Fruit fly (Drosophila melanogaster) whole organism, embryonic: Measurements from ENCODE around the gene Pp2A-29B.
A peak's percentile ranks its signal among the peaks of the same experiment; 100 is the strongest.

Experiments used
- Antp ChIP-seq: fragments of 200-800 bp; sonication (Bioruptor generic); optimal IDR thresholded peaks from 3 replicates; lab custom pipeline; 2016; ENCODE audit warnings: missing biosample characterization, missing genetic modification characterization
- Bdp1 ChIP-seq: fragments of 200-800 bp; sonication (Bioruptor generic); optimal IDR thresholded peaks from 3 replicates; lab custom pipeline; 2016; ENCODE audit warnings: missing biosample characterization, missing genetic modification characterization
- CG10147 ChIP-seq: fragments of 200-800 bp; sonication (Bioruptor generic); optimal IDR thresholded peaks from 2 replicates; lab custom pipeline; 2019; ENCODE audit warnings: missing biosample characterization, mild to moderate bottlenecking, missing genetic modification characterization, moderate library complexity
- CG10366 ChIP-seq: fragments of 200-800 bp; sonication (Bioruptor generic); IDR thresholded peaks from 2 replicates; pipeline ENCODE4 v1.3.6; 2022; ENCODE audit warnings: missing biosample characterization, missing genetic modification characterization
- CG10462 ChIP-seq: fragments of 200-800 bp; sonication (Bioruptor generic); optimal IDR thresholded peaks from 2 replicates; lab custom pipeline; 2016; ENCODE audit warnings: missing biosample characterization, missing genetic modification characterization
- CG10543 ChIP-seq: fragments of 200-800 bp; sonication (Bioruptor generic); optimal IDR thresholded peaks from 3 replicates; lab custom pipeline; 2017; ENCODE audit warnings: missing biosample characterization, mild to moderate bottlenecking, missing genetic modification characterization, moderate library complexity
- CG11247 ChIP-seq: fragments of 200-800 bp; sonication (Bioruptor generic); IDR thresholded peaks from 2 replicates; pipeline ENCODE4 v1.3.6; 2022; ENCODE audit warnings: missing biosample characterization, missing genetic modification characterization
- CG11695 ChIP-seq: fragments of 200-800 bp; sonication (Bioruptor generic); IDR thresholded peaks from 3 replicates; pipeline ENCODE4 v1.3.6; 2022; ENCODE audit warnings: missing biosample characterization, missing genetic modification characterization
- CG12236 ChIP-seq: fragments of 200-800 bp; sonication (Bioruptor generic); optimal IDR thresholded peaks from 2 replicates; lab custom pipeline; 2016; ENCODE audit warnings: missing biosample characterization, missing genetic modification characterization
- CG12769 ChIP-seq: fragments of 200-800 bp; sonication (Bioruptor generic); optimal IDR thresholded peaks from 2 replicates; lab custom pipeline; 2019; ENCODE audit warnings: missing biosample characterization, mild to moderate bottlenecking, missing genetic modification characterization, moderate library complexity
- CG13775 ChIP-seq: fragments of 200-800 bp; sonication (Bioruptor generic); optimal IDR thresholded peaks from 3 replicates; lab custom pipeline; 2017; ENCODE audit warnings: missing biosample characterization, mild to moderate bottlenecking, missing genetic modification characterization
- CG13894 ChIP-seq: fragments of 200-800 bp; sonication (Bioruptor generic); optimal IDR thresholded peaks from 3 replicates; lab custom pipeline; 2018; ENCODE audit warnings: missing biosample characterization, mild to moderate bottlenecking, missing genetic modification characterization, moderate library complexity
- CG14014 ChIP-seq: fragments of 200-800 bp; sonication (Bioruptor generic); IDR thresholded peaks from 2 replicates; pipeline ENCODE4 v1.3.6; 2022; ENCODE audit warnings: missing biosample characterization, missing genetic modification characterization
- CG14667 ChIP-seq: fragments of 200-800 bp; sonication (Bioruptor generic); IDR thresholded peaks from 2 replicates; pipeline ENCODE4 v1.3.6; 2022; ENCODE audit warnings: missing biosample characterization, missing genetic modification characterization
- CG17328 ChIP-seq: fragments of 200-800 bp; sonication (Bioruptor generic); IDR thresholded peaks from 2 replicates; pipeline ENCODE4 v1.3.6; 2022; ENCODE audit warnings: missing biosample characterization, missing genetic modification characterization
- CG2202 ChIP-seq: fragments of 200-800 bp; sonication (Bioruptor generic); optimal IDR thresholded peaks from 2 replicates; lab custom pipeline; 2018; ENCODE audit warnings: missing biosample characterization, mild to moderate bottlenecking, missing genetic modification characterization
- CG3281 ChIP-seq: fragments of 200-800 bp; sonication (Bioruptor generic); optimal IDR thresholded peaks from 3 replicates; lab custom pipeline; 2017; ENCODE audit warnings: missing biosample characterization, mild to moderate bottlenecking, missing genetic modification characterization
- CG3838 ChIP-seq: fragments of 200-800 bp; sonication (Bioruptor generic); optimal IDR thresholded peaks from 3 replicates; lab custom pipeline; 2016; ENCODE audit warnings: missing biosample characterization, missing genetic modification characterization
- CG5180 ChIP-seq: fragments of 200-800 bp; sonication (Bioruptor generic); optimal IDR thresholded peaks from 3 replicates; lab custom pipeline; 2017; ENCODE audit warnings: missing biosample characterization, missing genetic modification characterization, mild to moderate bottlenecking, moderate library complexity, missing genetic modification reagents
- CG7271 ChIP-seq: fragments of 200-800 bp; sonication (Bioruptor generic); optimal IDR thresholded peaks from 2 replicates; lab custom pipeline; 2018; ENCODE audit warnings: missing biosample characterization, mild to moderate bottlenecking, missing genetic modification characterization, moderate library complexity
- CG8388 ChIP-seq: fragments of 200-800 bp; sonication (Bioruptor generic); optimal IDR thresholded peaks from 2 replicates; lab custom pipeline; 2019; ENCODE audit warnings: missing biosample characterization, mild to moderate bottlenecking, missing genetic modification characterization, moderate library complexity
- Dbx ChIP-seq: fragments of 200-800 bp; sonication (Bioruptor generic); IDR thresholded peaks from 3 replicates; pipeline ENCODE4 v1.3.6; 2022; ENCODE audit warnings: missing biosample characterization, missing genetic modification characterization
- Doc3 ChIP-seq: fragments of 200-800 bp; sonication (Bioruptor generic); IDR thresholded peaks from 3 replicates; pipeline ENCODE4 v1.3.6; 2022; ENCODE audit warnings: missing biosample characterization, missing genetic modification characterization; ENCODE audit not compliant: partially characterized antibody
- Hr3 ChIP-seq: fragments of 200-800 bp; sonication (Bioruptor generic); optimal IDR thresholded peaks from 3 replicates; lab custom pipeline; 2016; ENCODE audit warnings: missing biosample characterization, missing genetic modification characterization
- Hr78 ChIP-seq, 2 experiments: fragments of 200-800 bp in 1 of 2; fragments of >200 bp in 1 of 2; sonication (Bioruptor generic) in 1 of 2; optimal IDR thresholded peaks; 2 replicates each; lab custom pipeline; 2017 to 2019; ENCODE audit warnings: missing biosample characterization in 2 of 2, missing genetic modification characterization in 2 of 2, mild to moderate bottlenecking in 1 of 2, moderate library complexity in 1 of 2
- Lim3 ChIP-seq: fragments of 200-800 bp; sonication (Bioruptor generic); IDR thresholded peaks from 2 replicates; pipeline ENCODE4 v1.3.6; 2022; ENCODE audit warnings: missing biosample characterization, missing genetic modification characterization
- Mes4 ChIP-seq: fragments of 200-800 bp; sonication (Bioruptor generic); optimal IDR thresholded peaks from 2 replicates; lab custom pipeline; 2016; ENCODE audit warnings: missing biosample characterization, missing genetic modification characterization
- Neu2 ChIP-seq: fragments of 200-800 bp; sonication (Bioruptor generic); optimal IDR thresholded peaks from 3 replicates; lab custom pipeline; 2016; ENCODE audit warnings: missing biosample characterization, missing genetic modification characterization, borderline replicate concordance
- Optix ChIP-seq: fragments of 200-800 bp; sonication (Bioruptor generic); IDR thresholded peaks from 3 replicates; pipeline ENCODE4 v1.3.6; 2022; ENCODE audit warnings: missing biosample characterization, missing genetic modification characterization
- Six4 ChIP-seq: fragments of 200-800 bp; sonication (Bioruptor generic); optimal IDR thresholded peaks from 2 replicates; lab custom pipeline; 2016; ENCODE audit warnings: missing biosample characterization, missing genetic modification characterization
- Tbp ChIP-seq: fragments of >200 bp; optimal IDR thresholded peaks from 2 replicates; lab custom pipeline; 2018; ENCODE audit warnings: missing biosample characterization, missing genetic modification characterization
- Xbp1 ChIP-seq: fragments of 200-800 bp; sonication (Bioruptor generic); optimal IDR thresholded peaks from 3 replicates; lab custom pipeline; 2016; ENCODE audit warnings: missing biosample characterization, mild to moderate bottlenecking, missing genetic modification characterization
- Xrp1 ChIP-seq: fragments of 200-800 bp; sonication (Bioruptor generic); IDR thresholded peaks from 2 replicates; pipeline ENCODE4 v1.3.6; 2022; ENCODE audit warnings: missing biosample characterization, missing genetic modification characterization
- bab2 ChIP-seq: fragments of 200-800 bp; sonication (Bioruptor generic); optimal IDR thresholded peaks from 2 replicates; lab custom pipeline; 2016; ENCODE audit warnings: missing biosample characterization, missing genetic modification characterization
- da ChIP-seq: fragments of 200-800 bp; sonication (Bioruptor generic); optimal IDR thresholded peaks from 2 replicates; lab custom pipeline; 2016; ENCODE audit warnings: missing biosample characterization, missing genetic modification characterization
- disco-r ChIP-seq: fragments of 200-800 bp; sonication (Bioruptor generic); optimal IDR thresholded peaks from 2 replicates; lab custom pipeline; 2016; ENCODE audit warnings: missing biosample characterization, missing genetic modification characterization
- emc ChIP-seq: fragments of 200-800 bp; sonication (Bioruptor generic); optimal IDR thresholded peaks from 2 replicates; lab custom pipeline; 2016; ENCODE audit warnings: missing biosample characterization, missing genetic modification characterization
- eyg ChIP-seq: fragments of 200-800 bp; sonication (Bioruptor generic); optimal IDR thresholded peaks from 3 replicates; lab custom pipeline; 2016; ENCODE audit warnings: missing biosample characterization, missing genetic modification characterization
- gsb-n ChIP-seq: fragments of 200-800 bp; sonication (Bioruptor generic); optimal IDR thresholded peaks from 3 replicates; lab custom pipeline; 2018; ENCODE audit warnings: missing biosample characterization, mild to moderate bottlenecking, missing genetic modification characterization
- hkb ChIP-seq, 2 experiments: fragments of 200-800 bp in 1 of 2; fragments of >200 bp in 1 of 2; sonication (Bioruptor generic) in 1 of 2; IDR thresholded peaks in 1 of 2; optimal IDR thresholded peaks in 1 of 2; 2 replicates each; pipeline versions ENCODE4 v1.3.6 to Lab custom; 2017 to 2022; ENCODE audit warnings: missing biosample characterization in 1 of 2, missing genetic modification characterization in 1 of 2
- ind ChIP-seq: fragments of 200-800 bp; sonication (Bioruptor generic); optimal IDR thresholded peaks from 3 replicates; lab custom pipeline; 2016; ENCODE audit warnings: missing biosample characterization, missing genetic modification characterization
- inv ChIP-seq: fragments of 200-800 bp; sonication (Bioruptor generic); IDR thresholded peaks from 2 replicates; pipeline ENCODE4 v1.3.6; 2022; ENCODE audit warnings: missing biosample characterization, missing genetic modification characterization; ENCODE audit not compliant: partially characterized antibody
- jing ChIP-seq: fragments of 200-800 bp; sonication (Bioruptor generic); optimal IDR thresholded peaks from 2 replicates; lab custom pipeline; 2018; ENCODE audit warnings: missing biosample characterization, mild to moderate bottlenecking, missing genetic modification characterization
- org-1 ChIP-seq: fragments of 200-800 bp; sonication (Bioruptor generic); optimal IDR thresholded peaks from 2 replicates; lab custom pipeline; 2017; ENCODE audit warnings: missing biosample characterization, missing genetic modification characterization
- pum ChIP-seq: fragments of 200-800 bp; sonication (Bioruptor generic); optimal IDR thresholded peaks from 2 replicates; lab custom pipeline; 2016; ENCODE audit warnings: missing biosample characterization, missing genetic modification characterization
- repo ChIP-seq: fragments of 200-800 bp; sonication (Bioruptor generic); optimal IDR thresholded peaks from 2 replicates; lab custom pipeline; 2016; ENCODE audit warnings: missing biosample characterization, missing genetic modification characterization
- so ChIP-seq: fragments of 200-800 bp; sonication (Bioruptor generic); IDR thresholded peaks from 3 replicates; pipeline ENCODE4 v1.3.6; 2022; ENCODE audit warnings: missing biosample characterization, missing genetic modification characterization
- tll ChIP-seq, 2 experiments: fragments of 200-800 bp in 1 of 2; fragments of >200 bp in 1 of 2; sonication (Bioruptor generic) in 1 of 2; optimal IDR thresholded peaks; 2 replicates each; lab custom pipeline; 2017 to 2019; ENCODE audit warnings: missing biosample characterization in 2 of 2, missing genetic modification characterization in 2 of 2, mild to moderate bottlenecking in 1 of 2, moderate library complexity in 1 of 2
- tx ChIP-seq: fragments of 200-800 bp; sonication (Bioruptor generic); optimal IDR thresholded peaks from 2 replicates; lab custom pipeline; 2016; ENCODE audit warnings: missing biosample characterization, missing genetic modification characterization
- zen ChIP-seq: fragments of 200-800 bp; sonication (Bioruptor generic); optimal IDR thresholded peaks from 3 replicates; lab custom pipeline; 2018; ENCODE audit warnings: missing biosample characterization, mild to moderate bottlenecking, missing genetic modification characterization, moderate library complexity

Pp2A-29B gene

dm6 chr2L:8382646-8383045 is 16.8 kb downstream of the Pp2A-29B start, which contains the start of the genes CG13392 and Rcd4 (continued):
- TF ChIP-seq disco-r (GFP tag; lab: Kevin White, UChicago) (peak; percentile 12), da (GFP tag; lab: Kevin White, UChicago) (peak; percentile 23), CG10543 (peak; percentile 61), tx (GFP tag; lab: Kevin White, UChicago) (peak; percentile 67), Dbx (GFP tag; lab: Robert Waterston, UW) (peak; percentile 71), CG5180 (no peak), Xrp1 (GFP tag; lab: Robert Waterston, UW) (peak; percentile 71), emc (peak; percentile 55), so (no peak), CG13775 (peak; percentile 21), CG10147 (GFP tag; lab: Kevin White, UChicago) (peak; percentile 58), org-1 (GFP tag; lab: Kevin White, UChicago) (peak; percentile 20), ind (GFP tag; lab: Kevin White, UChicago) (peak; percentile 68), CG2202 (tag; lab: Kevin White, UChicago) (peak; percentile 18), Hr3 (GFP tag; lab: Kevin White, UChicago) (peak; percentile 25), CG12769 (peak; percentile 72), hkb (optimal IDR thresholded peaks at IDR 0.05; lab: Kevin White, UChicago) (no peak), hkb (GFP tag; IDR thresholded peaks at IDR 0.05; lab: Robert Waterston, UW) (peak; percentile 51), CG14667 (GFP tag; lab: Robert Waterston, UW) (no peak), gsb-n (tag; lab: Kevin White, UChicago) (peak; percentile 21), Bdp1 (GFP tag; lab: Kevin White, UChicago) (peak; percentile 33), Six4 (GFP tag; lab: Kevin White, UChicago) (no peak), Doc3 (GFP tag; lab: Robert Waterston, UW) (peak; percentile 67; the same call in 1 of the 3 replicates), CG7271 (tag; lab: Kevin White, UChicago) (peak; percentile 70), inv (0 out of 2 replicates have a peak, but pooled peaks have one; percentile 22), Lim3 (GFP tag; lab: Robert Waterston, UW) (no peak), CG8388 (peak; percentile 63), CG17328 (0 out of 2 replicates have a peak, but pooled peaks have one; percentile 18), CG14014 (peak; percentile 53), CG11695 (GFP tag; lab: Robert Waterston, UW) (no peak; the same call in 2 of the 3 replicates), tll (GFP tag; optimal IDR thresholded peaks at IDR 0.05; lab: Kevin White, UChicago) (no peak), CG11247 (GFP tag; lab: Robert Waterston, UW) (peak; percentile 69), eyg (GFP tag; lab: Kevin White, UChicago) (peak; percentile 10), CG12236 (GFP tag; lab: Kevin White, UChicago) (no peak), CG10462 (GFP tag; lab: Kevin White, UChicago) (no peak), repo (GFP tag; lab: Kevin White, UChicago) (peak; percentile 62), bab2 (GFP tag; lab: Kevin White, UChicago) (peak; percentile 76), Hr78 (GFP tag; optimal IDR thresholded peaks at IDR 0.05; lab: Kevin White, UChicago) (no peak), Neu2 (GFP tag; lab: Kevin White, UChicago) (no peak), Mes4 (GFP tag; lab: Kevin White, UChicago) (no peak), CG10366 (GFP tag; lab: Robert Waterston, UW) (peak; percentile 38; the same call in 1 of the 2 replicates), CG3281 (GFP tag; lab: Kevin White, UChicago) (peak; percentile 60), CG13894 (tag; lab: Kevin White, UChicago) (peak; percentile 80), jing (GFP tag; lab: Kevin White, UChicago) (no peak), pum (GFP tag; lab: Kevin White, UChicago) (peak; percentile 61), Tbp (no peak), Antp (peak; percentile 85), CG3838 (GFP tag; lab: Kevin White, UChicago) (no peak), Optix (GFP tag; lab: Robert Waterston, UW) (0 out of 3 replicates have a peak, but pooled peaks have one; percentile 25), Xbp1 (GFP tag; lab: Kevin White, UChicago) (peak; percentile 65), zen (tag; lab: Kevin White, UChicago) (peak; percentile 76)
